Worm (Caenorhabditis elegans) whole organism, early embryonic: ENCODE data around the gene K05F6.12.
A peak's percentile ranks its signal among the peaks of the same experiment; 100 is the strongest.

Experiments used
- B0310.2 ChIP-seq: sonication (generic microtip); optimal IDR thresholded peaks from 2 replicates; lab custom pipeline; 2016; ENCODE audit warnings: mild to moderate bottlenecking, missing genetic modification characterization, missing compliant biosample characterization
- F13C5.2 ChIP-seq: sonication (generic microtip); optimal IDR thresholded peaks from 2 replicates; lab custom pipeline; 2017; ENCODE audit warnings: mild to moderate bottlenecking, missing genetic modification characterization, inconsistent platforms, missing compliant biosample characterization
- aly-1 ChIP-seq: sonication (generic microtip); optimal IDR thresholded peaks from 2 replicates; lab custom pipeline; 2016; ENCODE audit warnings: missing genetic modification characterization, missing compliant biosample characterization
- ama-1 ChIP-seq: fragments of 150-350 bp; optimal IDR thresholded peaks from 2 replicates; lab custom pipeline; 2014
- ceh-13 ChIP-seq: fragments of 200-800 bp; sonication (Bioruptor generic); optimal IDR thresholded peaks from 2 replicates; lab custom pipeline; 2018; ENCODE audit warnings: mild to moderate bottlenecking, missing genetic modification characterization, missing compliant biosample characterization
- ceh-36 ChIP-seq: sonication (generic microtip); optimal IDR thresholded peaks from 2 replicates; lab custom pipeline; 2016; ENCODE audit warnings: missing genetic modification characterization, inconsistent platforms, missing compliant biosample characterization
- ets-7 ChIP-seq: sonication (generic microtip); optimal IDR thresholded peaks from 2 replicates; lab custom pipeline; 2016; ENCODE audit warnings: missing genotype, missing genetic modification characterization, missing compliant biosample characterization
- flt-1 ChIP-seq: fragments of 200-800 bp; sonication (Bioruptor generic); IDR thresholded peaks from 2 replicates; pipeline ENCODE4 v1.3.6; 2022; ENCODE audit warnings: missing genetic modification characterization, missing compliant biosample characterization
- hmbx-1 ChIP-seq: sonication (generic microtip); optimal IDR thresholded peaks from 2 replicates; lab custom pipeline; 2016; ENCODE audit warnings: mild to moderate bottlenecking, missing genetic modification characterization, missing compliant biosample characterization
- hmg-4 ChIP-seq: fragments of 200-800 bp; sonication (Bioruptor generic); optimal IDR thresholded peaks from 2 replicates; lab custom pipeline; 2018; ENCODE audit warnings: mild to moderate bottlenecking, missing genetic modification characterization, missing compliant biosample characterization
- hnd-1 ChIP-seq: sonication (generic microtip); optimal IDR thresholded peaks from 2 replicates; lab custom pipeline; 2016; ENCODE audit warnings: missing genetic modification characterization, missing compliant biosample characterization
- pes-1 ChIP-seq: fragments of 200-800 bp; sonication (Bioruptor generic); IDR thresholded peaks from 2 replicates; pipeline ENCODE4 v1.3.6; 2022; ENCODE audit warnings: missing genetic modification reagents, missing genetic modification characterization, missing compliant biosample characterization
- scrt-1 ChIP-seq: fragments of 200-800 bp; sonication (Bioruptor generic); IDR thresholded peaks from 2 replicates; pipeline ENCODE4 v1.3.6; 2022; ENCODE audit warnings: missing genetic modification characterization, missing compliant biosample characterization
- sea-1 ChIP-seq: fragments of 200-800 bp; sonication (Bioruptor generic); conservative IDR thresholded peaks from 2 replicates; pipeline ENCODE4 v1.3.6; 2022; ENCODE audit warnings: missing genetic modification characterization, missing compliant biosample characterization
- tbx-11 ChIP-seq: fragments of 200-800 bp; sonication (Bioruptor generic); IDR thresholded peaks from 2 replicates; pipeline ENCODE4 v1.3.6; 2022; ENCODE audit warnings: missing genetic modification characterization, missing compliant biosample characterization
- tbx-37 ChIP-seq: fragments of 200-800 bp; sonication (Bioruptor generic); conservative IDR thresholded peaks from 2 replicates; pipeline ENCODE4 v1.3.6; 2022; ENCODE audit warnings: missing genetic modification reagents, missing genetic modification characterization, missing compliant biosample characterization
- tra-4 ChIP-seq: sonication (generic microtip); optimal IDR thresholded peaks from 2 replicates; lab custom pipeline; 2017; ENCODE audit warnings: missing genetic modification characterization, missing compliant biosample characterization

K05F6.12 gene

ce11 chrII:1518914-1519313 is 26.8 kb upstream of the K05F6.12 start, which contains the start of gene Y51H7BR.8:
Gene Y51H7BR.8, plus strand, starts transcription at chrII:1519214.
- TF ChIP-seq B0310.2 (tag; lab: Kevin White, UChicago) (no peak), tbx-37 (no peak), hmbx-1 (tag; lab: Kevin White, UChicago) (no peak), scrt-1 (GFP tag; lab: Robert Waterston, UW) (no peak), pes-1 (no peak), tra-4 (tag; lab: Kevin White, UChicago) (no peak), ets-7 (no peak), hmg-4 (no peak), sea-1 (GFP tag; lab: Robert Waterston, UW) (no peak), F13C5.2 (no peak)

- TF ChIP-seq hnd-1 (tag; lab: Kevin White, UChicago) (no peak), hmg-4 (no peak), flt-1 (GFP tag; lab: Robert Waterston, UW) (0 out of 2 replicates have a peak, but pooled peaks have one; percentile 21), sea-1 (GFP tag; lab: Robert Waterston, UW) (no peak), ama-1 (lab: Kevin White, UChicago) (no peak), pes-1 (0 out of 2 replicates have a peak, but pooled peaks have one; percentile 47), scrt-1 (GFP tag; lab: Robert Waterston, UW) (0 out of 2 replicates have a peak, but pooled peaks have one; percentile 24), ceh-36 (tag; lab: Kevin White, UChicago) (no peak)
Observed at ce11 chrII:1519867-1520266, 25.9 kb upstream of the K05F6.12 start.

ce11 chrII:1521956-1522355 is 23.8 kb upstream of the K05F6.12 start:
- TF ChIP-seq scrt-1 (GFP tag; lab: Robert Waterston, UW), result no peak
- no peak for TF ChIP-seq pes-1
- no peak for TF ChIP-seq aly-1 (tag; lab: Kevin White, UChicago)
- TF ChIP-seq ceh-36 (tag; lab: Kevin White, UChicago), result no peak
- no peak for TF ChIP-seq F13C5.2
- no peak for TF ChIP-seq hnd-1 (tag; lab: Kevin White, UChicago)
- TF ChIP-seq B0310.2 (tag; lab: Kevin White, UChicago), result no peak
- no peak for TF ChIP-seq ceh-13 (GFP tag; lab: Kevin White, UChicago)

ce11 chrII:1525498-1525897 is 20.2 kb upstream of the K05F6.12 start, which contains the start of gene Y51H7BR.7:
Gene Y51H7BR.7, minus strand, starts transcription at chrII:1525598.
- TF ChIP-seq hnd-1 (tag; lab: Kevin White, UChicago) (no peak), hmbx-1 (tag; lab: Kevin White, UChicago) (no peak), ceh-36 (tag; lab: Kevin White, UChicago) (no peak), aly-1 (tag; lab: Kevin White, UChicago) (no peak), hmg-4 (no peak), ets-7 (no peak), scrt-1 (GFP tag; lab: Robert Waterston, UW) (no peak), ceh-13 (GFP tag; lab: Kevin White, UChicago) (no peak), sea-1 (GFP tag; lab: Robert Waterston, UW) (no peak), F13C5.2 (no peak), tbx-37 (no peak), flt-1 (GFP tag; lab: Robert Waterston, UW) (no peak), pes-1 (no peak)

- TF ChIP-seq ceh-36 (tag; lab: Kevin White, UChicago) (no peak), hmbx-1 (tag; lab: Kevin White, UChicago) (no peak), aly-1 (tag; lab: Kevin White, UChicago) (no peak), ceh-13 (GFP tag; lab: Kevin White, UChicago) (no peak), ets-7 (no peak), tbx-37 (no peak), tra-4 (tag; lab: Kevin White, UChicago) (no peak), ama-1 (lab: Kevin White, UChicago) (no peak), B0310.2 (tag; lab: Kevin White, UChicago) (no peak), flt-1 (GFP tag; lab: Robert Waterston, UW) (no peak), hnd-1 (tag; lab: Kevin White, UChicago) (no peak), hmg-4 (no peak), tbx-11 (GFP tag; lab: Robert Waterston, UW) (no peak)
Observed at ce11 chrII:1529057-1529456, 16.7 kb upstream of the K05F6.12 start, which contains the start of gene Y51H7BR.4. Gene Y51H7BR.4, plus strand, starts transcription at chrII:1529357.

ce11 chrII:1535931-1536330 is 9.8 kb upstream of the K05F6.12 start, which contains the start of gene fbxb-43:
Gene fbxb-43, plus strand, starts transcription at chrII:1536231.
- TF ChIP-seq scrt-1 (GFP tag; lab: Robert Waterston, UW), result no peak
- no peak for TF ChIP-seq pes-1
- no peak for TF ChIP-seq aly-1 (tag; lab: Kevin White, UChicago)
- no peak for TF ChIP-seq hmbx-1 (tag; lab: Kevin White, UChicago)
- TF ChIP-seq ama-1 (lab: Kevin White, UChicago), result no peak

ce11 chrII:1537321-1537720 is 8.4 kb upstream of the K05F6.12 start, which contains the start of gene fbxb-42:
Gene fbxb-42, plus strand, starts transcription at chrII:1537621.
- TF ChIP-seq ets-7, result no peak
- no peak for TF ChIP-seq B0310.2 (tag; lab: Kevin White, UChicago)
- TF ChIP-seq hnd-1 (tag; lab: Kevin White, UChicago), result no peak
- no peak for TF ChIP-seq scrt-1 (GFP tag; lab: Robert Waterston, UW)
- no peak for TF ChIP-seq pes-1
- no peak for TF ChIP-seq sea-1 (GFP tag; lab: Robert Waterston, UW)
- TF ChIP-seq tbx-11 (GFP tag; lab: Robert Waterston, UW), result no peak
- no peak for TF ChIP-seq ama-1 (lab: Kevin White, UChicago)
- TF ChIP-seq ceh-36 (tag; lab: Kevin White, UChicago), result no peak
- no peak for TF ChIP-seq tra-4 (tag; lab: Kevin White, UChicago)
- no peak for TF ChIP-seq aly-1 (tag; lab: Kevin White, UChicago)
- TF ChIP-seq F13C5.2, result no peak
- no peak for TF ChIP-seq tbx-37
- TF ChIP-seq hmbx-1 (tag; lab: Kevin White, UChicago), result no peak
- no peak for TF ChIP-seq ceh-13 (GFP tag; lab: Kevin White, UChicago)
- no peak for TF ChIP-seq hmg-4
- TF ChIP-seq flt-1 (GFP tag; lab: Robert Waterston, UW), result no peak
